Worm (Caenorhabditis elegans): ENCODE results near the gene mccc-1.

mccc-1 gene

ce11 chrIV:9872210-9872609 is 12.2 kb upstream of the mccc-1 start:
- TF ChIP-seq ceh-82 (tag; optimal IDR thresholded peaks at IDR 0.05) (no peak), zag-1 (tag; optimal IDR thresholded peaks at IDR 0.05) (no peak), hlh-30 (tag; optimal IDR thresholded peaks at IDR 0.05; ENCODE audit: insufficient read depth) (no peak)

ce11 chrIV:9872786-9873185 is 11.6 kb upstream of the mccc-1 start:
- TF ChIP-seq rbr-2 (tag; optimal IDR thresholded peaks at IDR 0.05) (no peak), ZK337.2 (GFP tag; IDR thresholded peaks at IDR 0.05) (no peak), T26A8.4 (GFP tag; IDR thresholded peaks at IDR 0.05) (no peak), zag-1 (tag; optimal IDR thresholded peaks at IDR 0.05) (no peak), daf-19 (GFP tag; conservative IDR thresholded peaks at IDR 0.05) (no peak), ceh-20 (GFP tag; IDR thresholded peaks at IDR 0.05) (no peak), mes-2 (tag; optimal IDR thresholded peaks at IDR 0.05; ENCODE audit: poor library complexity, severe bottlenecking) (peak; percentile 9), lir-3 (tag; optimal IDR thresholded peaks at IDR 0.05) (no peak), unc-62 (GFP tag; optimal IDR thresholded peaks at IDR 0.05 in 1 of 2) (peak in 1 of 2 experiments; percentile 51), unc-62 (tag; optimal IDR thresholded peaks at IDR 0.05) (no peak), gei-8 (GFP tag; optimal IDR thresholded peaks at IDR 0.05) (no peak), spr-3 (GFP tag; optimal IDR thresholded peaks at IDR 0.05) (no peak), ceh-44 (GFP tag; IDR thresholded peaks at IDR 0.05) (no peak), mep-1 (tag; optimal IDR thresholded peaks at IDR 0.05) (peak; percentile 30), daf-16 (GFP tag; optimal IDR thresholded peaks at IDR 0.05) (no peak), daf-16 (tag; optimal IDR thresholded peaks at IDR 0.05) (peak; percentile 85), fkh-10 (GFP tag; optimal IDR thresholded peaks at IDR 0.05) (no peak), nhr-111 (GFP tag; optimal IDR thresholded peaks at IDR 0.05) (no peak), lsy-2 (tag; optimal IDR thresholded peaks at IDR 0.05) (peak in 1 of 2 experiments; percentile 19), zfp-2 (tag; optimal IDR thresholded peaks at IDR 0.05) (no peak), F37D6.2 (tag; optimal IDR thresholded peaks at IDR 0.05) (no peak), egl-43 (GFP tag; IDR thresholded peaks at IDR 0.05) (no peak), nhr-76 (tag; optimal IDR thresholded peaks at IDR 0.05) (no peak), fos-1 (tag; optimal IDR thresholded peaks at IDR 0.05) (no peak), lin-13 (GFP tag; optimal IDR thresholded peaks at IDR 0.05) (no peak), hlh-11 (tag; optimal IDR thresholded peaks at IDR 0.05) (peak; percentile 47), mdl-1 (tag; optimal IDR thresholded peaks at IDR 0.05) (peak in 1 of 2 experiments; percentile 44), nhr-28 (tag; optimal IDR thresholded peaks at IDR 0.05) (peak; percentile 73), ceh-32 (tag; optimal IDR thresholded peaks at IDR 0.05; ENCODE audit: poor library complexity) (no peak), lin-29 (GFP tag; IDR thresholded peaks at IDR 0.05) (no peak), ama-1 (optimal IDR thresholded peaks at IDR 0.05) (no peak), zfp-3 (GFP tag; conservative IDR thresholded peaks at IDR 0.05) (no peak), set-16 (GFP tag; IDR thresholded peaks at IDR 0.05) (no peak), ceh-62 (tag; optimal IDR thresholded peaks at IDR 0.05) (no peak), daf-12 (tag; optimal IDR thresholded peaks at IDR 0.05) (no peak), R02D3.7 (tag; optimal IDR thresholded peaks at IDR 0.05) (no peak), ztf-7 (tag; optimal IDR thresholded peaks at IDR 0.05) (no peak), tra-1 (GFP tag; IDR thresholded peaks at IDR 0.05) (no peak), tag-97 (GFP tag; IDR thresholded peaks at IDR 0.05) (no peak), Y75B8A.6 (GFP tag; IDR thresholded peaks at IDR 0.05) (no peak), snpc-1.2 (GFP tag; IDR thresholded peaks at IDR 0.05) (no peak), nhr-41 (GFP tag; IDR thresholded peaks at IDR 0.05) (no peak), pha-4 (GFP tag; IDR thresholded peaks at IDR 0.05) (no peak), pha-4 (tag; optimal IDR thresholded peaks at IDR 0.05) (no peak), dve-1 (tag; optimal IDR thresholded peaks at IDR 0.05; ENCODE audit: insufficient read depth) (peak; percentile 64), lin-38 (GFP tag; IDR thresholded peaks at IDR 0.05) (no peak), pqm-1 (tag; optimal IDR thresholded peaks at IDR 0.05) (peak; percentile 69), nhr-77 (tag; optimal IDR thresholded peaks at IDR 0.05) (no peak), hlh-30 (tag; optimal IDR thresholded peaks at IDR 0.05; ENCODE audit: insufficient read depth) (peak; percentile 43), dpl-1 (GFP tag; optimal IDR thresholded peaks at IDR 0.05) (no peak)

Measured in whole organism, L4 larva.